Worm (Caenorhabditis elegans): ENCODE results near the gene crld-1.

- TF ChIP-seq mab-5 (tag; optimal IDR thresholded peaks at IDR 0.05) = no peak
- TF ChIP-seq ztf-4 (tag; optimal IDR thresholded peaks at IDR 0.05) = no peak
- no peak for TF ChIP-seq nhr-10 (tag; optimal IDR thresholded peaks at IDR 0.05)
- TF ChIP-seq R02D3.7 (tag; optimal IDR thresholded peaks at IDR 0.05) = no peak
- no peak for TF ChIP-seq ama-1 (optimal IDR thresholded peaks at IDR 0.05)
- no peak for TF ChIP-seq nhr-77 (tag; optimal IDR thresholded peaks at IDR 0.05)
- TF ChIP-seq fos-1 (tag; optimal IDR thresholded peaks at IDR 0.05) = no peak
- no peak for TF ChIP-seq ztf-11 (tag; optimal IDR thresholded peaks at IDR 0.05)
These were observed 28.2 kb downstream of the crld-1 start for ce11 chrIV:13125999-13126398.
